Worm (Caenorhabditis elegans): ENCODE measurements around the gene F37B12.1.

- TF ChIP-seq lin-13 (GFP tag; optimal IDR thresholded peaks at IDR 0.05) (no peak), unc-62 (GFP tag; optimal IDR thresholded peaks at IDR 0.05 in 1 of 2) (no peak), unc-62 (tag; optimal IDR thresholded peaks at IDR 0.05) (no peak), zfp-3 (GFP tag; conservative IDR thresholded peaks at IDR 0.05) (no peak)
Measured at ce11 chrII:9076098-9076879, 47.2 kb upstream of the F37B12.1 start.
